Worm (Caenorhabditis elegans) whole organism, L4/young adult: ENCODE results near the gene K10D11.7.

Source experiments
- W03F9.2 ChIP-seq: fragments of 150-350 bp; optimal IDR thresholded peaks from 2 replicates; lab custom pipeline; 2014; ENCODE audit warnings: missing biosample characterization, missing genetic modification characterization
- dao-5 ChIP-seq: sonication (generic microtip); optimal IDR thresholded peaks from 2 replicates; lab custom pipeline; 2016; ENCODE audit warnings: missing genotype, missing genetic modification characterization, moderate library complexity, missing compliant biosample characterization
- him-1 ChIP-seq: sonication (generic microtip); optimal IDR thresholded peaks from 2 replicates; lab custom pipeline; 2016; ENCODE audit warnings: missing genotype, missing genetic modification reagents, missing genetic modification characterization, missing compliant biosample characterization

K10D11.7 gene

ce11 chrIV:13027801-13028641, 32.2 kb upstream of the K10D11.7 start:
- no peak for TF ChIP-seq him-1 (tag; lab: Kevin White, UChicago)
- TF ChIP-seq dao-5 (tag; lab: Kevin White, UChicago), result no peak
- no peak for TF ChIP-seq W03F9.2 (tag; lab: Kevin White, UChicago)

- no peak for TF ChIP-seq him-1 (tag; lab: Kevin White, UChicago)
- no peak for TF ChIP-seq W03F9.2 (tag; lab: Kevin White, UChicago)
- TF ChIP-seq dao-5 (tag; lab: Kevin White, UChicago), result no peak
These were observed 31.0 kb upstream of the K10D11.7 start for ce11 chrIV:13026762-13027161.

ce11 chrIV:13025853-13026343, 30.1 kb upstream of the K10D11.7 start:
- TF ChIP-seq him-1 (tag; lab: Kevin White, UChicago) (peak; percentile 49), dao-5 (tag; lab: Kevin White, UChicago) (no peak), W03F9.2 (tag; lab: Kevin White, UChicago) (no peak)

- no peak for TF ChIP-seq dao-5 (tag; lab: Kevin White, UChicago)
- TF ChIP-seq W03F9.2 (tag; lab: Kevin White, UChicago), result no peak
These were observed 27.1 kb upstream of the K10D11.7 start for ce11 chrIV:13022892-13023291.

ce11 chrIV:13021006-13021405, 25.2 kb upstream of the K10D11.7 start:
- TF ChIP-seq dao-5 (tag; lab: Kevin White, UChicago) (no peak), W03F9.2 (tag; lab: Kevin White, UChicago) (no peak), him-1 (tag; lab: Kevin White, UChicago) (no peak)

- TF ChIP-seq W03F9.2 (tag; lab: Kevin White, UChicago) (no peak), him-1 (tag; lab: Kevin White, UChicago) (no peak), dao-5 (tag; lab: Kevin White, UChicago) (no peak)
These were observed 21.0 kb upstream of the K10D11.7 start for ce11 chrIV:13016820-13017219.

ce11 chrIV:13015801-13016404, 20.1 kb upstream of the K10D11.7 start:
- TF ChIP-seq W03F9.2 (tag; lab: Kevin White, UChicago) (no peak), him-1 (tag; lab: Kevin White, UChicago) (peak; percentile 10), dao-5 (tag; lab: Kevin White, UChicago) (no peak)

ce11 chrIV:13013711-13014341, 18.0 kb upstream of the K10D11.7 start:
- no peak for TF ChIP-seq dao-5 (tag; lab: Kevin White, UChicago)
- no peak for TF ChIP-seq him-1 (tag; lab: Kevin White, UChicago)
- TF ChIP-seq W03F9.2 (tag; lab: Kevin White, UChicago), result no peak

- TF ChIP-seq him-1 (tag; lab: Kevin White, UChicago) (no peak), dao-5 (tag; lab: Kevin White, UChicago) (no peak), W03F9.2 (tag; lab: Kevin White, UChicago) (no peak)
These were observed 17.4 kb upstream of the K10D11.7 start for ce11 chrIV:13013231-13013630.

ce11 chrIV:13009507-13009906, 13.7 kb upstream of the K10D11.7 start:
- TF ChIP-seq him-1 (tag; lab: Kevin White, UChicago), result no peak
- TF ChIP-seq dao-5 (tag; lab: Kevin White, UChicago), result no peak
- no peak for TF ChIP-seq W03F9.2 (tag; lab: Kevin White, UChicago)

- TF ChIP-seq dao-5 (tag; lab: Kevin White, UChicago), result no peak
- no peak for TF ChIP-seq him-1 (tag; lab: Kevin White, UChicago)
- no peak for TF ChIP-seq W03F9.2 (tag; lab: Kevin White, UChicago)
These were observed 12.8 kb upstream of the K10D11.7 start, which contains the start of gene mbk-2 for ce11 chrIV:13008405-13009208. Gene mbk-2 (plus strand): TSS chrIV:13009158.

- TF ChIP-seq W03F9.2 (tag; lab: Kevin White, UChicago) (no peak), dao-5 (tag; lab: Kevin White, UChicago) (no peak), him-1 (tag; lab: Kevin White, UChicago) (no peak)
These were observed 3.3 kb upstream of the K10D11.7 start for ce11 chrIV:12999087-12999486.
